Worm (Caenorhabditis elegans) whole organism, L2 larva: ENCODE data around the gene Y54G2A.10.
A peak's percentile ranks its signal among the peaks of the same experiment; 100 is the strongest.
"Not testable (repeated sequence)": the region's sequence is repeated elsewhere in the genome, so short reads cannot be mapped to it uniquely, and the experiment has no call there.

Experiments used
- C34F6.9 ChIP-seq: fragments of 150-350 bp; optimal IDR thresholded peaks from 2 replicates; lab custom pipeline; 2014; ENCODE audit warnings: missing biosample characterization, missing genetic modification characterization
- F13H6.1 ChIP-seq: sonication (generic microtip); optimal IDR thresholded peaks from 2 replicates; lab custom pipeline; 2016; ENCODE audit warnings: missing genetic modification characterization, missing compliant biosample characterization
- Y55F3AM.14 ChIP-seq: fragments of 200-800 bp; sonication (Bioruptor generic); optimal IDR thresholded peaks from 2 replicates; lab custom pipeline; 2018; ENCODE audit warnings: mild to moderate bottlenecking, missing genetic modification characterization, missing compliant biosample characterization
- ZK546.5 ChIP-seq: sonication (generic microtip); optimal IDR thresholded peaks from 2 replicates; lab custom pipeline; 2017; ENCODE audit warnings: missing biosample characterization, missing genetic modification characterization
- ama-1 ChIP-seq: fragments of 150-350 bp; optimal IDR thresholded peaks from 2 replicates; lab custom pipeline; 2018; ENCODE audit warnings: inconsistent platforms
- blmp-1 ChIP-seq: sonication (generic microtip); optimal IDR thresholded peaks from 2 replicates; lab custom pipeline; 2017; ENCODE audit warnings: missing genetic modification characterization, mild to moderate bottlenecking, missing compliant biosample characterization, antibody characterized with exemption, moderate library complexity; ENCODE audit not compliant: insufficient read depth
- ceh-82 ChIP-seq: fragments of 150-350 bp; optimal IDR thresholded peaks from 2 replicates; lab custom pipeline; 2014; ENCODE audit warnings: missing biosample characterization, missing genetic modification characterization
- crh-2 ChIP-seq: sonication (generic microtip); optimal IDR thresholded peaks from 2 replicates; lab custom pipeline; 2017; ENCODE audit warnings: missing biosample characterization, missing genetic modification characterization
- dmd-4 ChIP-seq: sonication (generic microtip); optimal IDR thresholded peaks from 2 replicates; lab custom pipeline; 2017; ENCODE audit warnings: missing biosample characterization, missing genetic modification characterization
- egl-27 ChIP-seq: sonication (generic microtip); optimal IDR thresholded peaks from 3 replicates; lab custom pipeline; 2017; ENCODE audit warnings: missing biosample characterization, missing genetic modification reagents, missing genetic modification characterization
- elt-1 ChIP-seq: fragments of 150-350 bp; optimal IDR thresholded peaks from 2 replicates; lab custom pipeline; 2014; ENCODE audit warnings: missing biosample characterization, missing genetic modification characterization
- elt-3 ChIP-seq: sonication (generic microtip); optimal IDR thresholded peaks from 2 replicates; lab custom pipeline; 2017; ENCODE audit warnings: missing biosample characterization, missing genetic modification characterization
- fos-1 ChIP-seq: fragments of 150-350 bp; optimal IDR thresholded peaks from 2 replicates; lab custom pipeline; 2014; ENCODE audit warnings: missing biosample characterization, missing genetic modification characterization
- gmeb-1 ChIP-seq: fragments of 150-350 bp; optimal IDR thresholded peaks from 2 replicates; lab custom pipeline; 2014; ENCODE audit warnings: missing biosample characterization, missing genetic modification characterization
- lin-11 ChIP-seq: fragments of 150-350 bp; sonication (generic microtip); optimal IDR thresholded peaks from 2 replicates; lab custom pipeline; 2014; ENCODE audit warnings: missing biosample characterization, missing genetic modification characterization, inconsistent platforms, mixed read lengths
- lin-13 ChIP-seq: fragments of 150-350 bp; optimal IDR thresholded peaks from 2 replicates; lab custom pipeline; 2014; ENCODE audit warnings: missing biosample characterization, missing genetic modification reagents, missing genetic modification characterization
- lin-39 ChIP-seq: fragments of 150-350 bp; optimal IDR thresholded peaks from 2 replicates; lab custom pipeline; 2014; ENCODE audit warnings: missing biosample characterization, missing genetic modification reagents, missing genetic modification characterization
- lsy-2 ChIP-seq, 2 experiments: fragments of 150-350 bp in 1 of 2; sonication (generic microtip) in 1 of 2; optimal IDR thresholded peaks; 2 replicates each; lab custom pipeline; 2014 to 2017; ENCODE audit warnings: missing biosample characterization in 2 of 2, missing genetic modification characterization in 2 of 2
- mab-5 ChIP-seq: fragments of 150-350 bp; optimal IDR thresholded peaks from 2 replicates; lab custom pipeline; 2014; ENCODE audit warnings: missing biosample characterization, missing genetic modification characterization
- mbf-1 ChIP-seq: sonication (generic microtip); optimal IDR thresholded peaks from 2 replicates; lab custom pipeline; 2017; ENCODE audit warnings: missing biosample characterization, missing genetic modification characterization
- nhr-10 ChIP-seq: sonication (generic microtip); optimal IDR thresholded peaks from 2 replicates; lab custom pipeline; 2017; ENCODE audit warnings: missing biosample characterization, missing genetic modification characterization
- nhr-11 ChIP-seq: fragments of 150-350 bp; optimal IDR thresholded peaks from 2 replicates; lab custom pipeline; 2014; ENCODE audit warnings: missing biosample characterization, missing genetic modification characterization
- nhr-129 ChIP-seq: fragments of 150-350 bp; optimal IDR thresholded peaks from 2 replicates; lab custom pipeline; 2014; ENCODE audit warnings: missing biosample characterization, missing genetic modification characterization
- nhr-21 ChIP-seq: fragments of 150-350 bp; optimal IDR thresholded peaks from 2 replicates; lab custom pipeline; 2014; ENCODE audit warnings: missing biosample characterization, missing genetic modification characterization
- nhr-237 ChIP-seq: fragments of 150-350 bp; optimal IDR thresholded peaks from 2 replicates; lab custom pipeline; 2014; ENCODE audit warnings: missing biosample characterization, missing genetic modification characterization
- nhr-25 ChIP-seq: fragments of 150-350 bp; sonication (generic microtip); optimal IDR thresholded peaks from 3 replicates; lab custom pipeline; 2014; ENCODE audit warnings: missing biosample characterization, missing genetic modification characterization
- peb-1 ChIP-seq: fragments of 150-350 bp; optimal IDR thresholded peaks from 2 replicates; lab custom pipeline; 2014; ENCODE audit warnings: missing biosample characterization, missing genetic modification characterization
- sem-4 ChIP-seq: fragments of 150-350 bp; optimal IDR thresholded peaks from 2 replicates; lab custom pipeline; 2014; ENCODE audit warnings: missing biosample characterization, missing genetic modification reagents, missing genetic modification characterization
- skn-1 ChIP-seq: sonication (generic microtip); optimal IDR thresholded peaks from 2 replicates; lab custom pipeline; 2017; ENCODE audit warnings: missing biosample characterization, missing genetic modification characterization
- sma-3 ChIP-seq: sonication (generic microtip); optimal IDR thresholded peaks from 2 replicates; lab custom pipeline; 2016; ENCODE audit warnings: missing genetic modification reagents, missing genetic modification characterization, missing compliant biosample characterization
- sma-9 ChIP-seq, 2 experiments: fragments of 150-350 bp in 1 of 2; sonication (generic microtip) in 1 of 2; optimal IDR thresholded peaks; 2 replicates each; lab custom pipeline; 2014 to 2016; ENCODE audit warnings: missing genetic modification characterization in 2 of 2, mild to moderate bottlenecking in 1 of 2, missing biosample characterization in 1 of 2, missing compliant biosample characterization in 1 of 2, missing genetic modification reagents in 1 of 2, moderate library complexity in 1 of 2
- snpc-4 ChIP-seq: fragments of 150-350 bp; optimal IDR thresholded peaks from 2 replicates; lab custom pipeline; 2014; ENCODE audit warnings: missing biosample characterization, missing genetic modification characterization
- unc-55 ChIP-seq: fragments of 150-350 bp; sonication (generic microtip); optimal IDR thresholded peaks from 3 replicates; lab custom pipeline; 2014; ENCODE audit warnings: missing biosample characterization, missing genetic modification reagents, missing genetic modification characterization
- zag-1 ChIP-seq: fragments of 150-350 bp; optimal IDR thresholded peaks from 2 replicates; lab custom pipeline; 2014; ENCODE audit warnings: missing biosample characterization, missing genetic modification characterization
- ztf-4 ChIP-seq: fragments of 150-350 bp; optimal IDR thresholded peaks from 2 replicates; lab custom pipeline; 2014; ENCODE audit warnings: missing biosample characterization, missing genetic modification characterization

Gene Y54G2A.10

DNA sequence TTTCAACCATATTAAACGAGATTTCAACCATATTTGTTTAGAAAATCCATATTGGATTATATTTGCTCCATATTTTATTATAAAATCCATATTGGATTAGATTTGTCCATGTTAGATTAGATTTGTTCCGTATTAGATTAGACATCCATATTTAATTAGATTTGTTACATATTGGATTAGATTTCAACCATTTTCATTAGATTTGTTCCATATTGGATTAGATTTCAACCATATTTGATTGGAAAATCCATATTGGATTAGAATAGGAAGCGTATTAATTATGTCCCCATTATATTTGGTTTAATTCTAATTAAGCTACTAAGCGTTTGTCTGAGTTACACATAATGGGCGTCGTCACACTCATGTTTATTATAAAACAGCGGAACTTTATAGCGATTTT, 2.1 kb downstream of the Y54G2A.10 start, which contains the start of gene Y54G2A.44:
Gene Y54G2A.44, plus strand, starts transcription at position 301 of the 400 bp plus-strand sequence.
- not testable (repeated sequence) for TF ChIP-seq nhr-11 (tag; lab: Kevin White, UChicago); lin-13 (GFP tag; lab: Kevin White, UChicago); blmp-1 (tag; lab: Kevin White, UChicago)
- TF ChIP-seq, all 48 proteins: peak for 0; not testable (repeated sequence) for 48

DNA sequence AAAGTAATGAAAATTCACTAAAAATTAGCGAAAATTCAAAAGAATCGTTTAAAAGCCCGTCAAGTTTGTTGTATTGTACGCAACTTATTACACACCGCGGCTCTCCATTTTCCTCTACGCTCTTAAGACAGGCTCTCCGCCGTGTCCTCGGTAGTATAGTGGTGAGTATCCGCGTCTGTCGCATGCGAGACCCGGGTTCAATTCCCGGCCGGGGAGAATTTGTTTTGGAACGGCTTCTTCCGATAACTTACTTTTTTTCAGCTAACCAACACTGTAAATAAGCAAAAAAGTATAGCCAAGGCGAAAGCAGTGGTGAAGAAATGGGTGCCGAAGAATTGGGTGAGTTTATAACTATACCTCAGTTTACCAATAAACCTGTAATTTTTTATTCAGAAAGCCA, 2.7 kb downstream of the Y54G2A.10 start:
- no peak for TF ChIP-seq ceh-82 (tag; lab: Kevin White, UChicago)
- peak; percentile 20 for TF ChIP-seq unc-55 (GFP tag; lab: Kevin White, UChicago)
- TF ChIP-seq snpc-4 (tag; lab: Kevin White, UChicago): no peak
- no peak for TF ChIP-seq nhr-21 (tag; lab: Kevin White, UChicago)

DNA sequence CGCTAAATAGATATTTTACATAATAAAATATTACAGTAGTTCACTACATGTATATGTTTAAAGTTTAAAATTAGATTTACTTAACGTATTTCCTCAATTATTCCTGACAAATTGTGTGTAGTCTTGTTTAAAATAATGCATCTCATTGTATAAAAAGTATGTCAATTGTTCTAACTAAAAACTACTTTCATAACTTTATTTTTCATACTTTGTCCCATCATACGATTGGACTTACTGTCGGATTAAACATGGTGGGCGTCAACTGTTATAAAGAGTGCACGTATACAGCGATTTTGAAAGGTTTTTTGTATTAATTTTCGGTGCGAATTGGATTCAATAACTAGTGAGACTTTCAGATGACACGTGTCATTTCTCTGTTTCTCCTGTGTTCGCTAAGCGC, 4.2 kb downstream of the Y54G2A.10 start, which contains the start of gene Y54G2A.32:
Gene Y54G2A.32, plus strand, starts transcription at position 301 of the 400 bp plus-strand sequence.
- TF ChIP-seq ZK546.5 (tag; lab: Kevin White, UChicago): no peak
- no peak for TF ChIP-seq nhr-10 (tag; lab: Kevin White, UChicago)

DNA sequence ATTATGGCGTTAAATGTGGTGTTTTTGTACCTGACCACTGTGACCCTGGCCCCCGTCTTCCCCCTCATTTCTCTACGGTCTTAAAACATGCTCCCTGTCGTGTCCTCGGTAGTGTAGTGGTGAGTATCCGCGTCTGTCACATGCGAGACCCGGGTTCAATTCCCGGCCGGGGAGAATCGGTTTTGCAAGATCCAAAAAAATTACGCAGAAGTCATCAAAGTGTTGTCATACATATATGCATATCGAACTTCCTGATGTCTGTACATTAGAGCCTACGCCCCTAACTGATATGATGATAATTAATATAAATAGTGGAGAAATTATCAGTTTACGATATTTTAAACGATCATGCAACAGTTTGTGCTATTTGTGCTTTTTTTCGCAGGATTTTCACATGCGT, 6.0 kb downstream of the Y54G2A.10 start, which contains the start of gene Y54G2A.45:
Gene Y54G2A.45, plus strand, starts transcription at position 333 of the 400 bp plus-strand sequence.
- TF ChIP-seq sma-9 (GFP tag; optimal IDR thresholded peaks at IDR 0.05; lab: Kevin White, UChicago): peak; percentile 16
- TF ChIP-seq sma-9 (tag; optimal IDR thresholded peaks at IDR 0.05; lab: Kevin White, UChicago): no peak
- peak; percentile 16 for TF ChIP-seq nhr-129 (tag; lab: Kevin White, UChicago)
- no peak for TF ChIP-seq peb-1 (tag; lab: Kevin White, UChicago)
- peak; percentile 62 for TF ChIP-seq crh-2 (tag; lab: Kevin White, UChicago)
- no peak for TF ChIP-seq ztf-4
- peak; percentile 90 for TF ChIP-seq fos-1 (tag; lab: Kevin White, UChicago)
- no peak for TF ChIP-seq mbf-1
- TF ChIP-seq egl-27 (tag; lab: Kevin White, UChicago): no peak
- peak; percentile 23 for TF ChIP-seq F13H6.1 (tag; lab: Kevin White, UChicago)
- no peak for TF ChIP-seq nhr-10 (tag; lab: Kevin White, UChicago)
- no peak for TF ChIP-seq lin-11 (tag; lab: Kevin White, UChicago)
- no peak for TF ChIP-seq lin-39
- peak in 1 of 2 experiments; percentile 48 for TF ChIP-seq lsy-2 (tag; optimal IDR thresholded peaks at IDR 0.05; lab: Kevin White, UChicago)
- peak; percentile 41 for TF ChIP-seq skn-1 (tag; lab: Kevin White, UChicago)
- TF ChIP-seq zag-1 (tag; lab: Kevin White, UChicago): no peak
- TF ChIP-seq lin-13 (GFP tag; lab: Kevin White, UChicago): peak; percentile 28
- no peak for TF ChIP-seq dmd-4 (tag; lab: Kevin White, UChicago)
- no peak for TF ChIP-seq sem-4 (tag; lab: Kevin White, UChicago)
- peak; percentile 19 for TF ChIP-seq sma-3
- peak; percentile 11 for TF ChIP-seq Y55F3AM.14 (GFP tag; lab: Kevin White, UChicago)
- TF ChIP-seq gmeb-1: peak; percentile 42
- peak; percentile 37 for TF ChIP-seq unc-55 (GFP tag; lab: Kevin White, UChicago)
- no peak for TF ChIP-seq ZK546.5 (tag; lab: Kevin White, UChicago)

DNA sequence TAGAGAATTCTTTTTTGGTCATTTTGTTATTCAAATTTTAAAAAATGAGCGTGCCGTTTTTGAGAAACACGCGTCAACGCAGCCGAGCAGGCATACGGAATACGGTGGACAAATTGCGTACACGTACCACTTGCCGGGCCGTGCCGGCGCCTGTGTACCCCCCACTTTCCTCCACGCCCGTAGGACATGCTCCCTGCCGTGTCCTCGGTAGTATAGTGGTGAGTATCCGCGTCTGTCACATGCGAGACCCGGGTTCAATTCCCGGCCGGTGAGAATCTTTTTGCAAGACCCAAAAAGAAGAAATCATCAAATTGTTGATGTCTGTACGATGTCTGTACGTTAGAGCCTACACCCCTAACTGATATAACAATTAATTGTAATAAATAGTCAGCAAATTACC, 8.7 kb downstream of the Y54G2A.10 start:
- TF ChIP-seq nhr-237 (tag; lab: Kevin White, UChicago) (no peak), sem-4 (tag; lab: Kevin White, UChicago) (no peak), ztf-4 (no peak), sma-9 (GFP tag; optimal IDR thresholded peaks at IDR 0.05; lab: Kevin White, UChicago) (no peak), sma-9 (tag; optimal IDR thresholded peaks at IDR 0.05; lab: Kevin White, UChicago) (no peak), nhr-21 (tag; lab: Kevin White, UChicago) (no peak), lin-39 (no peak), nhr-10 (tag; lab: Kevin White, UChicago) (no peak)
- TF ChIP-seq, all 48 proteins: peak for 0

DNA sequence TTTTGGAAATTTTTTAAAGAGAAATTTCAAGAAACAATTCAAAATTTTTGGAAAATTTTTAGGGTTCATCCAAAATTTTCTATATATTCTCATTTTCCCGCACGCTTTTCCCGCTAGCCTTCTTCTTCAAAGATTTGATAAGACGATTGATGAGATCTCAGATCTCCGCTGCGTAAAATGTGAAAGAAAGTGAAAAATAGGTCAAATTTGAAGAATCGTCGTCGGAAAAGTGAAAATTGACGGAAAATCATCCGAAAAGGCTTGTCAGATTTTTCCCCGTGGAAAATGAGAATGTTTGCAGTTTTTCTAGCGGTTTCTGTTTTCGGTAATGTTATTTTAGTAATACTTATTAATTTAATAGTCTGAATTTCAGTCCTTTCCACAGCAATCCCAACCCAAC, 9.7 kb downstream of the Y54G2A.10 start, which contains the start of gene Y54G2A.76:
Gene Y54G2A.76, plus strand, starts transcription at position 203 of the 400 bp plus-strand sequence.
- TF ChIP-seq elt-1 (tag; lab: Kevin White, UChicago): no peak
- TF ChIP-seq dmd-4 (tag; lab: Kevin White, UChicago): no peak
- TF ChIP-seq elt-3: no peak
- TF ChIP-seq C34F6.9 (tag; lab: Kevin White, UChicago): no peak
- TF ChIP-seq ama-1 (lab: Kevin White, UChicago): no peak
- TF ChIP-seq lin-11 (tag; lab: Kevin White, UChicago): no peak
- TF ChIP-seq blmp-1 (tag; lab: Kevin White, UChicago): no peak
- TF ChIP-seq lin-13 (GFP tag; lab: Kevin White, UChicago): no peak
- no peak for TF ChIP-seq ceh-82 (tag; lab: Kevin White, UChicago)
- no peak for TF ChIP-seq mab-5 (tag; lab: Kevin White, UChicago)
- no peak for TF ChIP-seq nhr-25 (tag; lab: Kevin White, UChicago)
